Worm (Caenorhabditis elegans) whole organism, dauer: ENCODE results near the gene W02D7.5.

Experiments used
- unc-62 ChIP-seq: sonication (generic microtip); optimal IDR thresholded peaks from 2 replicates; lab custom pipeline; 2017; ENCODE audit warnings: missing biosample characterization, missing genetic modification reagents, missing genetic modification characterization

W02D7.5 gene

DNA sequence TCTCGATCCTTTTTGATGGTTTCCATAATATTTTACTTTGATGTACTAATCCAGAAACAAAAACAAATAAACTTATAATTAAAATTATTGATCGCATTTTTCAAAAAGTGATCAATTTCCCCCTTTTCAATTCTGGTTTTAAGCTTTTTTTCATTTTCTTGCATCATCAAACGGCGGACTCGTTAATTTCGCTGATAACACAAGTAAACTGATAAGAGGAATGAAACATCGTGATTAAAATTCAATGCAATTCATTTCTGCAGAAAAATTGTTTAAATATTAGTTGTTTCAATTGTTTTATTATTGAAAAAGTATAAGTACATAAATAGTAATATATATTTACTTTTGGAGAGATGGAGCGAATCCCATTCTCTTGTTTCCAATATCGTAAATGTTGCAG lies 31.8 kb downstream of the W02D7.5 start:
- no peak for TF ChIP-seq unc-62 (GFP tag; lab: Kevin White, UChicago)

DNA sequence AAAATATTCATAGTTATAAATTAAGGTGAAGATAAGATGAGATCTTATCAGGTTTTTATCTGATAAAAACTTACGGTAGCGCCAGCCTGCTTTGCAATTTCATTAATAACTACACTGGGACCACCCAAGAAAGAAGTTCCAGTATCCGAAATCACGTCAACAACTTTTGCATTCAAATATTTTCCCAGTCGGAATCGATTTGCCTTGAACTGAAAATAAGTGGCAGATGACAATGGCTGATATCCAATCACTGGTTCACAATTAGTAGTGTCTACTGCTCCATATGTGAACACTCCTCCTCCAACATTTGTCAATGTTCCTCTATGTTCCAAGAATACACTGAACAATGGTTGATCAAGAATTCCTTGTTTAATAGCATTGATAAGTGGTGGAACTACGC lies 32.8 kb downstream of the W02D7.5 start, which contains the start of gene F21F8.5:
Gene F21F8.5, minus strand, starts transcription at position 101 of the 400 bp plus-strand sequence.
- no peak for TF ChIP-seq unc-62 (GFP tag; lab: Kevin White, UChicago)

DNA sequence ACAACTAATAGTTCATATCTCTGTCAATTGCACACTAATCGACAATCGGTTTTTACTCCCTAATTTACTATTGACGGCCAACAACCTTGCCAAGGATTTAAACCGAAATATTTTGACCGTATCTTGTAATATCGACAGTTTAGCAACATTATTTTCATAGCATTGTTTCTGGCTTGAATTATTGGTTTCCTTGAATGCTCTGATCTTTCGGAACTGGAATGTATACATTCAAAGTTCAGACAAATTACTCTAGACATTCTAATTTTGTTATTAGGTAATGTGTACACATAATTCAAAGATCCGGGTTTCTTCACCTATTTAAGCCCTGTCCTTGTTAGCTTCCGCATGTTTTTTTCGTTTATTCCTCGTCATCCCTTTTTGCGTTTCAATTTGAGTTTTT lies 35.1 kb downstream of the W02D7.5 start, which contains the start of gene C16D9.9:
Gene C16D9.9, plus strand, starts transcription at position 301 of the 400 bp plus-strand sequence.
- TF ChIP-seq unc-62 (GFP tag; lab: Kevin White, UChicago), result no peak

DNA sequence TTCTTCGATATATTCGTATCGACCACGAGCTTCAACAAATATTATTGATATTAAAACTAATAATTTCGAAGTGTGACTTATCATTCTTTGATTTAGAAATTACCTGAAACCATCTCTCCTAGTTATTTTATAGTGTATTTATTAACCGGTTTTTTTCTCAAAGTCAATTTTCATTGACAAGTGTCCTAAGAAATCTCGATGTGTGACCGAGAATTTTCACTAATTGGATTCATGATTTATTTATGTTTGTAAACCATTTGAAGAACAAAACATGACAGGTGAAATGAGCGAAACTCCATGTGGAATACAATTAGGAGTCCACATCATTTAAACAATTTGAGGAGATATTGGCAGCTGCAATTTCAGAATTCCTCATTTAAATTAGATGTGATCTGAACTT lies 35.6 kb downstream of the W02D7.5 start, which contains the start of gene C16D9.8:
Gene C16D9.8, minus strand, starts transcription at position 101 of the 400 bp plus-strand sequence.
- TF ChIP-seq unc-62 (GFP tag; lab: Kevin White, UChicago), result no peak

DNA sequence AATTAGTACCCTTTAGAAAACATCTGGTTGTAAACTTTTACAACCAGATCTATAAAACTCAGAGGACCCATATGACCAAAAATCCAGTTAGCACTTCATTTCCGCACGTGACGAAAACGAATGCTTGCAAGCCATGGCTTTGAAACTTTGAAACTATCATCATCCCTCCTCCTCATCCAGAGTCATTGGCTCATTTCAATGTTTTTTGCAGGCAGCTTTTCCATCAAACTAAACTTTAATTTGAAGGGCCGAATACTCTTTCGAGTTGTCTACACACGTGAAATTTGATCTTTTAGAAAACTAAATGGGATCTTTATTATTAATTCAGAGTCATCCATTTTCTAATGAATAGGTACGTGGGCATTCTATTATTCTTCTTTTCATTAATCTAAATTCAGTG lies 36.8 kb downstream of the W02D7.5 start:
- TF ChIP-seq unc-62 (GFP tag; lab: Kevin White, UChicago), result no peak

DNA sequence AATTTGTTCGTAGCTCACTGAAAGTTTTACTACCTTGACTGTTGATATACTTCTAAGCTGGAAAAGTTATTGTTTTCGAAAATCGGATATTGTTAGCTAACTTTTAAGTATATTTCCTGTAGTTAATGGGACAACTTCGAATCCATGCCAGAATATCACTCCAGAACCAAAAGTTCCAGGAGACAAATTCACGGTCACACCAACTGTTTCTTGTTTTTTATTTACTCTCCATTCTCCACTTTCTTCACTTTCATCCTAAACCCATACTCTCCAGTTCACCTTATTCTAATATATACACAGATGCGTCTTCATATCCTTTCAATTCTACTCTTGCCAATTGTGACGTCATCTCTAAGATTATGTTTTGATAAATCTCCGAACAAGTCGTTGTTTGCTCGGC lies 40.0 kb downstream of the W02D7.5 start, which contains the start of gene C16D9.1:
Gene C16D9.1, plus strand, starts transcription at position 301 of the 400 bp plus-strand sequence.
- TF ChIP-seq unc-62 (GFP tag; lab: Kevin White, UChicago), result no peak

DNA sequence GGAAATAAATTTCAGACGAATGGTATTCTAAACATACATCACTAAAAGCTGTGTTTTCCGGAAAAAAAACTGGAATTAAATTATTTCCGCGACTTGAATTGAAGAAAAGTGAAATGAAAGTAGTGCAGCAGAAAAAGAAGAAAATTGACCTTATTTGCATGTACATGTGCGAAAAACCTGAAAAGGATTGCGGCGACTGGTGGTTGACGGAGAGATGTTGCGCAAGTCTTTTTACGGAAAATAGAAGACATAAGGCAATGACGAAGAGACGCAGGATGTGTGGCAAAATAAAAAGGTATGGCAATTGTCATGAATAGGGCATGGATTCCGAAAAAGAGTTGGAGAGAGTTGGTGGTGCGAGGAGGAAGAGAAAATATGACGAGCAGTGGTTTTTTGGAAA lies 44.1 kb downstream of the W02D7.5 start:
- TF ChIP-seq unc-62 (GFP tag; lab: Kevin White, UChicago), result no peak

DNA sequence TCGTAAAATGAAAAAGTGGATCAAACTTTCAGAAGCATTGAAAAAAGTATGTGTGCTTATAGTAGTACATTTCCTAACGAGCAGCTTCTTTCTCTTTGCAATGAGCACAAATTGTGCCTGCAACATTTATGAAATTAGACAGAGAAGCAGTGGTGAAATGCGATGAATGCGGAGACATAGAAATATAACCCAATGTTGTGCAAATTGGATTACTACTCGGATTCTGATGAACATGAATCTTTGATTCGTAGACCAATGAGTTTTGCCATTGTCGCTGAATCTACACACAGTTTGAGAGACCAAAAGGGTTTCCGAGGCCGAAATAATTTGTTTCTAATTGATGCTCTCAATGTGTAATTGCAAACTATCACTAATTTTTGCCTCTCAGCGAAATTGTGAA lies 45.1 kb downstream of the W02D7.5 start:
- no peak for TF ChIP-seq unc-62 (GFP tag; lab: Kevin White, UChicago)

DNA sequence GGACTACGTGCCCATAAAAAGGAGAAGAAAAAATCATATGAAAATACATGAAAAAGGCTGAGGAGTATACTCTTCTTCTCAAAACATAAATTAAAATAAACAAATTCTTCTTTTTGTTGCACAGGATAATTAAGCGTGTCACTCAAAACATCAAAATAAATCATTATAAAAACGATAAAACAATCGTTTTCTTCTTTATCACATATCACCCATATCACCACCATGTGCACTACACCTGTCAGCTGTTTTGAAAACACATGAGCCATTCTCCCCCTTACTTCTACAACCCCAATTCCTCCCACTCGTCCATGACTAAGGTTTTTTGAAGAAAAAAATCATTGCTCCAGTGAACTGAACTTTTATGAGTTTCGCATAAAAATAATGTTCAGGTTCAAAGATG lies 46.5 kb downstream of the W02D7.5 start:
- no peak for TF ChIP-seq unc-62 (GFP tag; lab: Kevin White, UChicago)

DNA sequence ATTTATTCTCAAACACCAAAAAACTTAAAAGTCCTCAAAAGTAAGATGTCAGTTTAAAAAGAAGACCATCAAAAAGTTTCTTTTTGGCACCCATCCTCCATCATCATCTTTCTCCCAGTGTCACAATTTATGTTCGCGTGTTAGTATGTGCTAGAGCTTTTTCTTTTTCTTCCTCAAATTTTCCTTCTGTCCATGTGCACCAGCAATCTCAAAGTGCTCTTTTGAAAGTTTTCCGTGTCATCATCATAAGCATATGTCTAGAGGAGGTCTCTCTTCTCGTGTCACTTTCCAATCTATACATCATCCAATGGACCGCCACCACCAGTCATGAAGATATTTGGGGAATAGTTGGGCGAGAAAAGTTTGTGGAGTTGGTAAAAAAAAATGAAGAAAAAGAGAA lies 48.0 kb downstream of the W02D7.5 start:
- no peak for TF ChIP-seq unc-62 (GFP tag; lab: Kevin White, UChicago)

DNA sequence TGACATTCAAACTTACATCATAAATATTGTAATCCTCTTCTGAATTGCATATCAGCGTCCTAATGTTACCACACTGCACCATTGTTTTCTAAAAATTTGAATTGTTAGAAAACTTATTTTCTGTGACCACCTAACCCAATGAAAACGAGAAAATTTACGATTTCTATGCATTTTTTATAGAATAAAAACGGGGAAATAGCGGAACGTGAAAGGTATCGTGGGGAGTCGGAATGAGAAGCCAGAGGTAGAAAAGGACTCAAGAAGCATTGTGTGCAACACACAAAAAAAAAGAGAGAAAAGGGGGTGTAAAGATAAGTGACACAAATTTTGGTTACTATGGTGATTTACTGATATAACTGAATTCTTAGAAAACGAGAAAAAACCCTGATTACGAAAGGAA lies 48.8 kb downstream of the W02D7.5 start, which contains the start of gene C16D9.6:
Gene C16D9.6, minus strand, starts transcription at position 101 of the 400 bp plus-strand sequence.
- TF ChIP-seq unc-62 (GFP tag; lab: Kevin White, UChicago), result no peak
